Worm (Caenorhabditis elegans): ENCODE measurements around the gene F26C11.3.

The F26C11.3 gene

ce11 chrII:9937611-9938010 is 22.7 kb upstream of the F26C11.3 start (continued):
- no peak for TF ChIP-seq egl-27 (tag; optimal IDR thresholded peaks at IDR 0.05)
- TF ChIP-seq Y48G9A.11 (GFP tag; IDR thresholded peaks at IDR 0.05) = no peak
- TF ChIP-seq tag-97 (GFP tag; IDR thresholded peaks at IDR 0.05) = no peak
- TF ChIP-seq dmd-6 (GFP tag; IDR thresholded peaks at IDR 0.05) = peak; percentile 93
- no peak for TF ChIP-seq zfp-2 (tag; optimal IDR thresholded peaks at IDR 0.05)
- TF ChIP-seq fkh-10 (GFP tag; optimal IDR thresholded peaks at IDR 0.05) = no peak
- TF ChIP-seq F37D6.2 (tag; optimal IDR thresholded peaks at IDR 0.05) = no peak
- TF ChIP-seq unc-130 (GFP tag; optimal IDR thresholded peaks at IDR 0.05) = peak; percentile 13
- no peak for TF ChIP-seq snpc-4 (tag; optimal IDR thresholded peaks at IDR 0.05)
- TF ChIP-seq Y105C5A.15 (GFP tag; IDR thresholded peaks at IDR 0.05) = no peak
- peak; percentile 48 for TF ChIP-seq mes-2 (tag; optimal IDR thresholded peaks at IDR 0.05; ENCODE audit: poor library complexity, severe bottlenecking)
- TF ChIP-seq ceh-82 (tag; optimal IDR thresholded peaks at IDR 0.05) = no peak
- TF ChIP-seq spr-1 (tag; optimal IDR thresholded peaks at IDR 0.05) = peak; percentile 47
- 0 out of 2 replicates have a peak, but pooled peaks have one; percentile 28 for TF ChIP-seq lin-38 (GFP tag; IDR thresholded peaks at IDR 0.05)
- TF ChIP-seq hmg-1.1 (GFP tag; IDR thresholded peaks at IDR 0.05) = peak; percentile 53; the same call in 1 of the 2 replicates
- TF ChIP-seq mxl-2 (GFP tag; conservative IDR thresholded peaks at IDR 0.05) = no peak
- TF ChIP-seq pqm-1 (tag; optimal IDR thresholded peaks at IDR 0.05) = peak; percentile 26
- no peak for TF ChIP-seq ZK337.2 (GFP tag; IDR thresholded peaks at IDR 0.05)
- peak; percentile 76 for TF ChIP-seq T20F7.1 (GFP tag; optimal IDR thresholded peaks at IDR 0.05)
- no peak for TF ChIP-seq vab-7 (GFP tag; IDR thresholded peaks at IDR 0.05)
- no peak for TF ChIP-seq F10B5.3 (tag; optimal IDR thresholded peaks at IDR 0.05)
- TF ChIP-seq lim-7 (GFP tag; IDR thresholded peaks at IDR 0.05) = no peak
- peak; percentile 97 for TF ChIP-seq hlh-30 (tag; optimal IDR thresholded peaks at IDR 0.05; ENCODE audit: insufficient read depth)
- TF ChIP-seq mdt-29 (GFP tag; IDR thresholded peaks at IDR 0.05) = no peak
- TF ChIP-seq nhr-102 (tag; optimal IDR thresholded peaks at IDR 0.05) = peak; percentile 73
- no peak for TF ChIP-seq R02D3.7 (tag; optimal IDR thresholded peaks at IDR 0.05)
- 0 out of 2 replicates have a peak, but pooled peaks have one; percentile 24 for TF ChIP-seq arid-1 (GFP tag; conservative IDR thresholded peaks at IDR 0.05)
- TF ChIP-seq cey-2 (tag; optimal IDR thresholded peaks at IDR 0.05; ENCODE audit: borderline replicate concordance, insufficient read depth) = peak; percentile 91
- TF ChIP-seq ZK546.5 (tag; optimal IDR thresholded peaks at IDR 0.05) = no peak
- 0 out of 2 replicates have a peak, but pooled peaks have one; percentile 14 for TF ChIP-seq lin-29 (GFP tag; IDR thresholded peaks at IDR 0.05)
- TF ChIP-seq daf-16 (GFP tag; optimal IDR thresholded peaks at IDR 0.05) = peak in 1 of 2 experiments; percentile 19
- peak; percentile 85 for TF ChIP-seq daf-16 (tag; optimal IDR thresholded peaks at IDR 0.05)
- no peak for TF ChIP-seq zfp-3 (GFP tag; conservative IDR thresholded peaks at IDR 0.05)
- no peak for TF ChIP-seq lin-1 (GFP tag; IDR thresholded peaks at IDR 0.05)
- peak in 1 of 2 experiments; percentile 64 for TF ChIP-seq unc-62 (GFP tag; optimal IDR thresholded peaks at IDR 0.05 in 1 of 2)
- TF ChIP-seq unc-62 (tag; optimal IDR thresholded peaks at IDR 0.05) = no peak
- peak; percentile 30; the same call in 1 of the 2 replicates for TF ChIP-seq T26A8.4 (GFP tag; IDR thresholded peaks at IDR 0.05)
- no peak for TF ChIP-seq unc-39 (tag; optimal IDR thresholded peaks at IDR 0.05)
- TF ChIP-seq nhr-10 (tag; optimal IDR thresholded peaks at IDR 0.05) = peak; percentile 97
- peak; percentile 8 for TF ChIP-seq zip-2 (tag; optimal IDR thresholded peaks at IDR 0.05)
- peak; percentile 99 for TF ChIP-seq nhr-11 (tag; optimal IDR thresholded peaks at IDR 0.05)
- no peak for TF ChIP-seq skn-1 (tag; optimal IDR thresholded peaks at IDR 0.05)
- TF ChIP-seq ztf-7 (tag; optimal IDR thresholded peaks at IDR 0.05) = peak; percentile 27
- peak; percentile 46; the same call in 1 of the 2 replicates for TF ChIP-seq php-3 (GFP tag; IDR thresholded peaks at IDR 0.05)
- peak; percentile 91 for TF ChIP-seq nhr-48 (tag; optimal IDR thresholded peaks at IDR 0.05)
- no peak for TF ChIP-seq F44E2.7 (GFP tag; IDR thresholded peaks at IDR 0.05)
- no peak for TF ChIP-seq jun-1 (tag; optimal IDR thresholded peaks at IDR 0.05)
- TF ChIP-seq lin-15B (tag; optimal IDR thresholded peaks at IDR 0.05) = no peak
- peak; percentile 94 for TF ChIP-seq hlh-11 (tag; optimal IDR thresholded peaks at IDR 0.05)
- TF ChIP-seq ama-1 (optimal IDR thresholded peaks at IDR 0.05) = peak; percentile 90
- TF ChIP-seq lsy-2 (tag; optimal IDR thresholded peaks at IDR 0.05) = peak; percentile 7 to 88
- peak; percentile 90 for TF ChIP-seq nhr-28 (tag; optimal IDR thresholded peaks at IDR 0.05)

All from whole organism, L4 larva.